Worm (Caenorhabditis elegans) whole organism, L4 larva: ENCODE results near the gene T04H1.12.

Experiments
- F26F4.8 ChIP-seq: fragments of 200-800 bp; sonication (Bioruptor generic); conservative IDR thresholded peaks from 2 replicates; pipeline ENCODE4 v1.3.6; 2022; ENCODE audit warnings: missing genetic modification characterization, missing compliant biosample characterization
- F44E2.7 ChIP-seq: fragments of 200-800 bp; sonication (Bioruptor generic); IDR thresholded peaks from 2 replicates; pipeline ENCODE4 v2.1.2; 2022; ENCODE audit warnings: missing genetic modification characterization, missing compliant biosample characterization
- F49E8.2 ChIP-seq: sonication (generic microtip); optimal IDR thresholded peaks from 2 replicates; lab custom pipeline; 2016; ENCODE audit warnings: missing compliant biosample characterization, mild to moderate bottlenecking, missing genetic modification characterization, borderline replicate concordance
- T26A8.4 ChIP-seq: fragments of 200-800 bp; sonication (Bioruptor generic); IDR thresholded peaks from 2 replicates; pipeline ENCODE4 v1.3.6; 2022; ENCODE audit warnings: missing genetic modification characterization, missing compliant biosample characterization
- Y105C5A.15 ChIP-seq: fragments of 200-800 bp; sonication (Bioruptor generic); IDR thresholded peaks from 2 replicates; pipeline ENCODE4 v1.3.6; 2022; ENCODE audit warnings: missing genetic modification characterization, missing compliant biosample characterization
- ZK337.2 ChIP-seq: fragments of 200-800 bp; sonication (Bioruptor generic); IDR thresholded peaks from 2 replicates; pipeline ENCODE4 v1.3.6; 2022; ENCODE audit warnings: missing genetic modification reagents, missing genetic modification characterization, missing compliant biosample characterization
- aly-2 ChIP-seq: sonication (generic microtip); optimal IDR thresholded peaks from 2 replicates; lab custom pipeline; 2018; ENCODE audit warnings: missing biosample characterization, missing genetic modification characterization
- ama-1 ChIP-seq: fragments of 150-350 bp; optimal IDR thresholded peaks from 2 replicates; lab custom pipeline; 2014; ENCODE audit warnings: inconsistent platforms, mixed read lengths
- arid-1 ChIP-seq: fragments of 200-800 bp; sonication (Bioruptor generic); conservative IDR thresholded peaks from 2 replicates; pipeline ENCODE4 v1.3.6; 2022; ENCODE audit warnings: missing genetic modification reagents, missing genetic modification characterization, missing compliant biosample characterization
- ceh-20 ChIP-seq: fragments of 200-800 bp; sonication (Bioruptor generic); IDR thresholded peaks from 2 replicates; pipeline ENCODE4 v1.3.6; 2022; ENCODE audit warnings: missing genetic modification reagents, missing genetic modification characterization, missing compliant biosample characterization
- ceh-28 ChIP-seq: fragments of 150-350 bp; optimal IDR thresholded peaks from 2 replicates; lab custom pipeline; 2014; ENCODE audit warnings: missing biosample characterization, missing genetic modification reagents, missing genetic modification characterization
- ceh-32 ChIP-seq: sonication (generic microtip); optimal IDR thresholded peaks from 2 replicates; lab custom pipeline; 2016; ENCODE audit warnings: mild to moderate bottlenecking, missing genetic modification characterization, missing compliant biosample characterization; ENCODE audit not compliant: poor library complexity
- cey-2 ChIP-seq: sonication (generic microtip); optimal IDR thresholded peaks from 3 replicates; lab custom pipeline; 2017; ENCODE audit warnings: missing genetic modification characterization, mild to moderate bottlenecking, missing compliant biosample characterization, antibody characterized with exemption, borderline replicate concordance; ENCODE audit not compliant: insufficient read depth
- ctbp-1 ChIP-seq: fragments of 200-800 bp; sonication (Bioruptor generic); IDR thresholded peaks from 2 replicates; pipeline ENCODE4 v1.3.6; 2022; ENCODE audit warnings: missing genetic modification reagents, missing genetic modification characterization, missing compliant biosample characterization
- daf-12 ChIP-seq: fragments of 150-350 bp; optimal IDR thresholded peaks from 2 replicates; lab custom pipeline; 2014; ENCODE audit warnings: missing biosample characterization, missing genetic modification reagents, missing genetic modification characterization
- daf-16 ChIP-seq, 3 experiments: sonication (generic microtip); optimal IDR thresholded peaks; 2 replicates each; lab custom pipeline; 2016 to 2017; ENCODE audit warnings: missing genetic modification characterization in 3 of 3, missing genetic modification reagents in 3 of 3, mild to moderate bottlenecking in 2 of 3, missing compliant biosample characterization in 2 of 3, missing biosample characterization in 1 of 3, moderate library complexity in 1 of 3
- daf-19 ChIP-seq: fragments of 200-800 bp; sonication (Bioruptor generic); conservative IDR thresholded peaks from 2 replicates; pipeline ENCODE4 v1.3.6; 2022; ENCODE audit warnings: missing genetic modification characterization, missing compliant biosample characterization
- dmd-6 ChIP-seq: fragments of 200-800 bp; sonication (Bioruptor generic); IDR thresholded peaks from 2 replicates; pipeline ENCODE4 v1.3.6; 2022; ENCODE audit warnings: missing genetic modification reagents, missing genetic modification characterization, missing compliant biosample characterization
- dmd-8 ChIP-seq: fragments of 200-800 bp; sonication (Bioruptor generic); IDR thresholded peaks from 2 replicates; pipeline ENCODE4 v1.3.6; 2022; ENCODE audit warnings: missing genetic modification characterization, missing compliant biosample characterization
- dpl-1 ChIP-seq: fragments of 150-350 bp; optimal IDR thresholded peaks from 2 replicates; lab custom pipeline; 2014; ENCODE audit warnings: missing biosample characterization, missing genetic modification reagents, missing genetic modification characterization
- duxl-1 ChIP-seq: sonication (generic microtip); optimal IDR thresholded peaks from 2 replicates; lab custom pipeline; 2016; ENCODE audit warnings: mild to moderate bottlenecking, missing genetic modification characterization, moderate library complexity, missing compliant biosample characterization; ENCODE audit not compliant: poor library complexity
- fkh-10 ChIP-seq: fragments of 150-350 bp; optimal IDR thresholded peaks from 2 replicates; lab custom pipeline; 2014; ENCODE audit warnings: missing biosample characterization, missing genetic modification reagents, missing genetic modification characterization
- gei-8 ChIP-seq: fragments of 200-800 bp; sonication (Bioruptor generic); optimal IDR thresholded peaks from 2 replicates; lab custom pipeline; 2018; ENCODE audit warnings: mild to moderate bottlenecking, missing genetic modification characterization, missing compliant biosample characterization
- hif-1 ChIP-seq, 2 experiments: sonication (generic microtip); optimal IDR thresholded peaks; 2 replicates each; lab custom pipeline; 2016 to 2017; ENCODE audit warnings: missing compliant biosample characterization in 2 of 2, missing genetic modification characterization in 2 of 2, missing genetic modification reagents in 2 of 2, missing genotype in 2 of 2, mild to moderate bottlenecking in 1 of 2
- jun-1 ChIP-seq: fragments of 150-350 bp; optimal IDR thresholded peaks from 2 replicates; lab custom pipeline; 2014; ENCODE audit warnings: missing biosample characterization, missing genetic modification reagents, missing genetic modification characterization
- lim-7 ChIP-seq: fragments of 200-800 bp; sonication (Bioruptor generic); IDR thresholded peaks from 2 replicates; pipeline ENCODE4 v1.3.6; 2022; ENCODE audit warnings: missing genetic modification characterization, missing compliant biosample characterization
- lin-13 ChIP-seq: fragments of 150-350 bp; optimal IDR thresholded peaks from 2 replicates; lab custom pipeline; 2014; ENCODE audit warnings: missing biosample characterization, missing genetic modification reagents, missing genetic modification characterization
- lin-29 ChIP-seq: fragments of 200-800 bp; sonication (Bioruptor generic); IDR thresholded peaks from 2 replicates; pipeline ENCODE4 v1.3.6; 2022; ENCODE audit warnings: missing genetic modification reagents, missing genetic modification characterization, missing compliant biosample characterization
- lin-38 ChIP-seq: fragments of 200-800 bp; sonication (Bioruptor generic); IDR thresholded peaks from 2 replicates; pipeline ENCODE4 v1.3.6; 2022; ENCODE audit warnings: missing genetic modification reagents, missing genetic modification characterization, missing compliant biosample characterization
- lir-3 ChIP-seq: sonication (generic microtip); optimal IDR thresholded peaks from 2 replicates; lab custom pipeline; 2016; ENCODE audit warnings: mild to moderate bottlenecking, missing genetic modification characterization, missing compliant biosample characterization
- mdl-1 ChIP-seq, 2 experiments: fragments of 150-350 bp in 1 of 2; sonication (generic microtip) in 1 of 2; optimal IDR thresholded peaks; 2 replicates each; lab custom pipeline; 2014 to 2017; ENCODE audit warnings: missing biosample characterization in 2 of 2, missing genetic modification characterization in 2 of 2
- mxl-3 ChIP-seq: fragments of 200-800 bp; sonication (Bioruptor generic); optimal IDR thresholded peaks from 2 replicates; lab custom pipeline; 2018; ENCODE audit warnings: mild to moderate bottlenecking, missing genetic modification characterization, missing compliant biosample characterization
- nhr-10 ChIP-seq: fragments of 150-350 bp; optimal IDR thresholded peaks from 2 replicates; lab custom pipeline; 2014; ENCODE audit warnings: missing biosample characterization, missing genetic modification characterization
- nhr-28 ChIP-seq: fragments of 150-350 bp; optimal IDR thresholded peaks from 2 replicates; lab custom pipeline; 2014; ENCODE audit warnings: missing biosample characterization, missing genetic modification characterization
- nhr-6 ChIP-seq: fragments of 150-350 bp; optimal IDR thresholded peaks from 2 replicates; lab custom pipeline; 2014; ENCODE audit warnings: missing biosample characterization, missing genetic modification characterization
- nhr-76 ChIP-seq: fragments of 150-350 bp; optimal IDR thresholded peaks from 2 replicates; lab custom pipeline; 2014; ENCODE audit warnings: missing biosample characterization, missing genetic modification characterization
- saeg-2 ChIP-seq: fragments of 200-800 bp; sonication (Bioruptor generic); IDR thresholded peaks from 2 replicates; pipeline ENCODE4 v1.3.6; 2022; ENCODE audit warnings: missing genetic modification reagents, missing genetic modification characterization, missing compliant biosample characterization
- sdz-12 ChIP-seq: fragments of 200-800 bp; sonication (Bioruptor generic); optimal IDR thresholded peaks from 2 replicates; lab custom pipeline; 2018; ENCODE audit warnings: mild to moderate bottlenecking, missing genetic modification characterization, missing compliant biosample characterization
- skn-1 ChIP-seq: fragments of 150-350 bp; optimal IDR thresholded peaks from 2 replicates; lab custom pipeline; 2014; ENCODE audit warnings: missing biosample characterization, missing genetic modification characterization
- spr-1 ChIP-seq: sonication (generic microtip); optimal IDR thresholded peaks from 2 replicates; lab custom pipeline; 2016; ENCODE audit warnings: mild to moderate bottlenecking, missing genetic modification characterization, missing compliant biosample characterization
- spr-3 ChIP-seq: fragments of 200-800 bp; sonication (Bioruptor generic); optimal IDR thresholded peaks from 2 replicates; lab custom pipeline; 2018; ENCODE audit warnings: mild to moderate bottlenecking, missing genetic modification characterization, missing compliant biosample characterization
- tra-1 ChIP-seq: fragments of 200-800 bp; sonication (Bioruptor generic); IDR thresholded peaks from 2 replicates; pipeline ENCODE4 v1.3.6; 2022; ENCODE audit warnings: missing genetic modification reagents, missing genetic modification characterization, missing compliant biosample characterization
- unc-39 ChIP-seq: sonication (generic microtip); optimal IDR thresholded peaks from 2 replicates; lab custom pipeline; 2017; ENCODE audit warnings: missing biosample characterization, missing genetic modification characterization
- unc-62 ChIP-seq, 3 experiments: fragments of 150-350 bp in 1 of 3; sonication (generic microtip); optimal IDR thresholded peaks in 2 of 3; peaks in 1 of 3; 1 replicate in 1 of 3; 2 replicates in 2 of 3; lab custom pipeline; 2014 to 2017; ENCODE audit warnings: missing biosample characterization in 3 of 3, missing genetic modification characterization in 3 of 3, missing genetic modification reagents in 3 of 3, missing genotype in 1 of 3
- vab-7 ChIP-seq: fragments of 200-800 bp; sonication (Bioruptor generic); IDR thresholded peaks from 2 replicates; pipeline ENCODE4 v1.3.6; 2022; ENCODE audit warnings: missing genetic modification reagents, missing genetic modification characterization, missing compliant biosample characterization
- zfp-2 ChIP-seq: sonication (generic microtip); optimal IDR thresholded peaks from 2 replicates; lab custom pipeline; 2016; ENCODE audit warnings: mild to moderate bottlenecking, missing genetic modification characterization, missing compliant biosample characterization
- ztf-11 ChIP-seq: fragments of 150-350 bp; optimal IDR thresholded peaks from 2 replicates; lab custom pipeline; 2014; ENCODE audit warnings: missing biosample characterization, missing genetic modification characterization

Gene T04H1.12

ce11 chrV:12291587-12291986, 36.1 kb downstream of the T04H1.12 start, which contains the start of the genes srpa-68 and srh-16 (continued):
- TF ChIP-seq vab-7 (GFP tag; lab: Robert Waterston, UW) (no peak), ceh-32 (peak; percentile 26), Y105C5A.15 (GFP tag; lab: Robert Waterston, UW) (no peak), arid-1 (GFP tag; lab: Robert Waterston, UW) (peak; percentile 88), spr-1 (peak; percentile 81), hif-1 (tag; optimal IDR thresholded peaks at IDR 0.05; lab: Kevin White, UChicago) (peak in 1 of 2 experiments; percentile 44), ctbp-1 (GFP tag; lab: Robert Waterston, UW) (peak; percentile 67), ama-1 (lab: Kevin White, UChicago) (no peak), lim-7 (no peak)

ce11 chrV:12294091-12294490, 38.6 kb downstream of the T04H1.12 start:
- TF ChIP-seq unc-62 (GFP tag; optimal IDR thresholded peaks at IDR 0.05 in 1 of 2; lab: Kevin White, UChicago) (peak in 1 of 2 experiments; percentile 79), unc-62 (tag; optimal IDR thresholded peaks at IDR 0.05; lab: Kevin White, UChicago) (no peak), nhr-6 (tag; lab: Kevin White, UChicago) (no peak), lin-29 (GFP tag; lab: Robert Waterston, UW) (no peak), tra-1 (0 out of 2 replicates have a peak, but pooled peaks have one; percentile 26), ceh-20 (GFP tag; lab: Robert Waterston, UW) (peak; percentile 34; the same call in 1 of the 2 replicates), zfp-2 (no peak), dmd-6 (GFP tag; lab: Robert Waterston, UW) (no peak), aly-2 (no peak), ZK337.2 (GFP tag; lab: Robert Waterston, UW) (no peak), cey-2 (no peak), dpl-1 (no peak), sdz-12 (no peak), nhr-76 (tag; lab: Kevin White, UChicago) (no peak), fkh-10 (GFP tag; lab: Kevin White, UChicago) (no peak), nhr-28 (tag; lab: Kevin White, UChicago) (peak; percentile 32), daf-16 (GFP tag; optimal IDR thresholded peaks at IDR 0.05; lab: Kevin White, UChicago) (no peak), daf-16 (tag; optimal IDR thresholded peaks at IDR 0.05; lab: Kevin White, UChicago) (no peak)

ce11 chrV:12295015-12295414, 39.6 kb downstream of the T04H1.12 start:
- no peak for TF ChIP-seq nhr-10 (tag; lab: Kevin White, UChicago)
- no peak for TF ChIP-seq jun-1 (tag; lab: Kevin White, UChicago)
- TF ChIP-seq gei-8 (GFP tag; lab: Kevin White, UChicago) = no peak
- peak in 1 of 2 experiments; percentile 39 for TF ChIP-seq mdl-1 (tag; optimal IDR thresholded peaks at IDR 0.05; lab: Kevin White, UChicago)
- peak in 1 of 2 experiments; percentile 93 for TF ChIP-seq unc-62 (GFP tag; optimal IDR thresholded peaks at IDR 0.05 in 1 of 2; lab: Kevin White, UChicago)
- TF ChIP-seq unc-62 (tag; optimal IDR thresholded peaks at IDR 0.05; lab: Kevin White, UChicago) = no peak
- TF ChIP-seq unc-39 (tag; lab: Kevin White, UChicago) = no peak
- TF ChIP-seq arid-1 (GFP tag; lab: Robert Waterston, UW) = no peak
- TF ChIP-seq vab-7 (GFP tag; lab: Robert Waterston, UW) = no peak
- no peak for TF ChIP-seq dmd-8 (GFP tag; lab: Robert Waterston, UW)
- no peak for TF ChIP-seq F49E8.2 (tag; lab: Kevin White, UChicago)
- no peak for TF ChIP-seq lir-3 (tag; lab: Kevin White, UChicago)
- no peak for TF ChIP-seq ztf-11 (tag; lab: Kevin White, UChicago)
- TF ChIP-seq F44E2.7 = no peak
- no peak for TF ChIP-seq skn-1
- no peak for TF ChIP-seq daf-12 (tag; lab: Kevin White, UChicago)
- no peak for TF ChIP-seq T26A8.4 (GFP tag; lab: Robert Waterston, UW)
- no peak for TF ChIP-seq daf-19
- TF ChIP-seq lin-13 (GFP tag; lab: Kevin White, UChicago) = no peak
- no peak for TF ChIP-seq spr-3 (GFP tag; lab: Kevin White, UChicago)
- TF ChIP-seq dpl-1 = no peak
- no peak for TF ChIP-seq F26F4.8
- no peak for TF ChIP-seq duxl-1 (tag; lab: Kevin White, UChicago)
- TF ChIP-seq ceh-28 = no peak
- no peak for TF ChIP-seq saeg-2
- TF ChIP-seq lin-38 (GFP tag; lab: Robert Waterston, UW) = no peak
- peak; percentile 44 for TF ChIP-seq nhr-28 (tag; lab: Kevin White, UChicago)
- no peak for TF ChIP-seq tra-1
- no peak for TF ChIP-seq lin-29 (GFP tag; lab: Robert Waterston, UW)
- TF ChIP-seq mxl-3 (GFP tag; lab: Kevin White, UChicago) = peak; percentile 47
